Fruit fly (Drosophila melanogaster): ENCODE data around the gene CG16888.

Gene CG16888

dm6 chr2L:13783264-13784154, 29.5 kb downstream of the CG16888 start, which contains the start of gene Eato (continued):
- TF ChIP-seq CG14710 (tag; optimal IDR thresholded peaks at IDR 0.05) (peak; percentile 30), CG33557 (GFP tag; optimal IDR thresholded peaks at IDR 0.05) (peak; percentile 8), vvl (GFP tag; IDR thresholded peaks at IDR 0.05) (peak; percentile 45), CG3407 (GFP tag; optimal IDR thresholded peaks at IDR 0.05) (no peak), Bgb (GFP tag; IDR thresholded peaks at IDR 0.05; ENCODE audit: partially characterized antibody) (peak; percentile 50), grau (tag; optimal IDR thresholded peaks at IDR 0.05) (peak; percentile 8), CG2712 (tag; optimal IDR thresholded peaks at IDR 0.05) (peak; percentile 27), amos (GFP tag; IDR thresholded peaks at IDR 0.05; ENCODE audit: partially characterized antibody) (peak; percentile 64), CG34422 (GFP tag; IDR thresholded peaks at IDR 0.05) (0 out of 3 replicates have a peak, but pooled peaks have one; percentile 26), row (GFP tag; IDR thresholded peaks at IDR 0.05) (peak; percentile 73), CG9932 (GFP tag; IDR thresholded peaks at IDR 0.05) (peak; percentile 57; the same call in 1 of the 2 replicates), CG32532 (GFP tag; IDR thresholded peaks at IDR 0.05) (peak; percentile 36; the same call in 1 of the 2 replicates), E2f2 (GFP tag; IDR thresholded peaks at IDR 0.05) (0 out of 2 replicates have a peak, but pooled peaks have one; percentile 6), MESR4 (GFP tag; optimal IDR thresholded peaks at IDR 0.05) (peak; percentile 47), lmd (GFP tag; IDR thresholded peaks at IDR 0.05) (0 out of 2 replicates have a peak, but pooled peaks have one; percentile 13), Rx (GFP tag; IDR thresholded peaks at IDR 0.05) (0 out of 2 replicates have a peak, but pooled peaks have one; percentile 8), sug (tag; optimal IDR thresholded peaks at IDR 0.05) (no peak), slp2 (GFP tag; optimal IDR thresholded peaks at IDR 0.05) (no peak), Hr3 (GFP tag; optimal IDR thresholded peaks at IDR 0.05) (peak; percentile 4), CG42726 (GFP tag; IDR thresholded peaks at IDR 0.05; ENCODE audit: partially characterized antibody) (no peak), B-H2 (GFP tag; optimal IDR thresholded peaks at IDR 0.05) (no peak), CG34224 (GFP tag; IDR thresholded peaks at IDR 0.05; ENCODE audit: partially characterized antibody) (peak; percentile 31; the same call in 2 of the 3 replicates), hbn (GFP tag; IDR thresholded peaks at IDR 0.05; ENCODE audit: partially characterized antibody) (peak; percentile 38; the same call in 1 of the 2 replicates), sd (tag; optimal IDR thresholded peaks at IDR 0.05) (peak; percentile 23), Asciz (GFP tag; optimal IDR thresholded peaks at IDR 0.05) (no peak), sens (GFP tag) (peak; percentile 64), Xbp1 (GFP tag; optimal IDR thresholded peaks at IDR 0.05) (peak; percentile 22), fu2 (GFP tag; optimal IDR thresholded peaks at IDR 0.05) (peak; percentile 16), pzg (GFP tag; optimal IDR thresholded peaks at IDR 0.05) (peak; percentile 20), ssp (GFP tag; IDR thresholded peaks at IDR 0.05) (peak; percentile 67), BEAF-32 (GFP tag; optimal IDR thresholded peaks at IDR 0.05) (peak; percentile 66), bbx (GFP tag; IDR thresholded peaks at IDR 0.05; ENCODE audit: partially characterized antibody) (peak; percentile 60), CG10267 (tag; optimal IDR thresholded peaks at IDR 0.05) (peak; percentile 9), CG3065 (GFP tag; optimal IDR thresholded peaks at IDR 0.05) (no peak), vnd (GFP tag; IDR thresholded peaks at IDR 0.05; ENCODE audit: partially characterized antibody) (peak; percentile 38; the same call in 1 of the 3 replicates), CG18764 (GFP tag; optimal IDR thresholded peaks at IDR 0.05) (no peak), shn (GFP tag; optimal IDR thresholded peaks at IDR 0.05) (peak; percentile 23), Dll (GFP tag; IDR thresholded peaks at IDR 0.05; ENCODE audit: partially characterized antibody) (peak; percentile 65), CG3847 (GFP tag; IDR thresholded peaks at IDR 0.05) (no peak), HLH4C (GFP tag; IDR thresholded peaks at IDR 0.05; ENCODE audit: partially characterized antibody) (peak; percentile 46; the same call in 1 of the 3 replicates), CG1647 (GFP tag; optimal IDR thresholded peaks at IDR 0.05) (no peak), CG13287 (GFP tag; IDR thresholded peaks at IDR 0.05; ENCODE audit: partially characterized antibody) (peak; percentile 72), CG11456 (GFP tag; IDR thresholded peaks at IDR 0.05) (peak; percentile 5; the same call in 1 of the 3 replicates), CG13775 (GFP tag; optimal IDR thresholded peaks at IDR 0.05) (peak; percentile 58), CG7357 (GFP tag; IDR thresholded peaks at IDR 0.05) (peak; percentile 70), pros (GFP tag; optimal IDR thresholded peaks at IDR 0.05) (no peak), Ptx1 (GFP tag; IDR thresholded peaks at IDR 0.05) (peak; percentile 44; the same call in 1 of the 2 replicates)

Data from whole organism, embryonic.